Fruit fly (Drosophila melanogaster) whole organism, embryonic: ENCODE measurements around the gene CG9240.

Experiments used
- Antp ChIP-seq: fragments of 200-800 bp; sonication (Bioruptor generic); optimal IDR thresholded peaks from 3 replicates; lab custom pipeline; 2016; ENCODE audit warnings: missing biosample characterization, missing genetic modification characterization
- B-H2 ChIP-seq: fragments of 200-800 bp; sonication (Bioruptor generic); optimal IDR thresholded peaks from 2 replicates; lab custom pipeline; 2018; ENCODE audit warnings: missing biosample characterization, mild to moderate bottlenecking, missing genetic modification characterization
- BEAF-32 ChIP-seq: fragments of 200-800 bp; sonication (Bioruptor generic); optimal IDR thresholded peaks from 3 replicates; lab custom pipeline; 2017; ENCODE audit warnings: missing biosample characterization, missing genetic modification characterization, mild to moderate bottlenecking, moderate library complexity, missing genetic modification reagents
- CG12236 ChIP-seq: fragments of 200-800 bp; sonication (Bioruptor generic); optimal IDR thresholded peaks from 2 replicates; lab custom pipeline; 2016; ENCODE audit warnings: missing biosample characterization, missing genetic modification characterization
- CG14050 ChIP-seq: fragments of 200-800 bp; sonication (Bioruptor generic); IDR thresholded peaks from 3 replicates; pipeline ENCODE4 v1.3.6; 2022; ENCODE audit warnings: missing biosample characterization, missing genetic modification characterization
- CG14710 ChIP-seq: fragments of 200-800 bp; sonication (Bioruptor generic); optimal IDR thresholded peaks from 3 replicates; lab custom pipeline; 2019; ENCODE audit warnings: missing biosample characterization, mild to moderate bottlenecking, missing genetic modification characterization, moderate library complexity
- CG15514 ChIP-seq: fragments of 200-800 bp; sonication (Bioruptor generic); optimal IDR thresholded peaks from 3 replicates; lab custom pipeline; 2017; ENCODE audit warnings: missing biosample characterization, missing genetic modification characterization, mild to moderate bottlenecking, moderate library complexity, missing genetic modification reagents
- CG16813 ChIP-seq: fragments of 200-800 bp; sonication (Bioruptor generic); IDR thresholded peaks from 3 replicates; pipeline ENCODE4 v1.3.6; 2022; ENCODE audit warnings: missing biosample characterization, missing genetic modification characterization; ENCODE audit not compliant: partially characterized antibody
- CG18262 ChIP-seq: fragments of 200-800 bp; optimal IDR thresholded peaks from 3 replicates; lab custom pipeline; 2019; ENCODE audit warnings: missing biosample characterization, mild to moderate bottlenecking, missing genetic modification characterization, moderate library complexity
- CG2712 ChIP-seq: fragments of 200-800 bp; optimal IDR thresholded peaks from 3 replicates; lab custom pipeline; 2019; ENCODE audit warnings: missing biosample characterization, mild to moderate bottlenecking, missing genetic modification characterization, moderate library complexity
- CG30020 ChIP-seq: fragments of 200-800 bp; optimal IDR thresholded peaks from 2 replicates; lab custom pipeline; 2019; ENCODE audit warnings: missing biosample characterization, mild to moderate bottlenecking, missing genetic modification characterization, moderate library complexity
- CG34224 ChIP-seq: fragments of 200-800 bp; sonication (Bioruptor generic); IDR thresholded peaks from 3 replicates; pipeline ENCODE4 v1.3.6; 2022; ENCODE audit warnings: missing biosample characterization, missing genetic modification characterization; ENCODE audit not compliant: partially characterized antibody
- CG3726 ChIP-seq: fragments of 200-800 bp; sonication (Bioruptor generic); IDR thresholded peaks from 3 replicates; pipeline ENCODE4, ENCODE4 v1.3.6; 2022; ENCODE audit warnings: missing biosample characterization, missing genetic modification characterization
- CG3838 ChIP-seq: fragments of 200-800 bp; sonication (Bioruptor generic); optimal IDR thresholded peaks from 3 replicates; lab custom pipeline; 2016; ENCODE audit warnings: missing biosample characterization, missing genetic modification characterization
- CG3847 ChIP-seq: fragments of 200-800 bp; sonication (Bioruptor generic); IDR thresholded peaks from 2 replicates; pipeline ENCODE4 v1.3.6; 2022; ENCODE audit warnings: missing biosample characterization, missing genetic modification characterization
- CG4424 ChIP-seq: fragments of 200-800 bp; sonication (Bioruptor generic); optimal IDR thresholded peaks from 3 replicates; lab custom pipeline; 2016; ENCODE audit warnings: missing biosample characterization, missing genetic modification characterization
- CG6689 ChIP-seq: fragments of 200-800 bp; sonication (Bioruptor generic); IDR thresholded peaks from 2 replicates; pipeline ENCODE4 v1.3.6; 2022; ENCODE audit warnings: missing biosample characterization, missing genetic modification characterization
- CG6791 ChIP-seq: fragments of 200-800 bp; sonication (Bioruptor generic); IDR thresholded peaks from 3 replicates; pipeline ENCODE4 v1.3.6; 2022; ENCODE audit warnings: missing biosample characterization, missing genetic modification characterization; ENCODE audit not compliant: partially characterized antibody
- CG7963 ChIP-seq: fragments of 200-800 bp; sonication (Bioruptor generic); IDR thresholded peaks from 3 replicates; pipeline ENCODE4 v1.3.6; 2022; ENCODE audit warnings: missing biosample characterization, missing genetic modification characterization; ENCODE audit not compliant: partially characterized antibody
- CG7987 ChIP-seq: fragments of 200-800 bp; sonication (Bioruptor generic); optimal IDR thresholded peaks from 2 replicates; lab custom pipeline; 2018; ENCODE audit warnings: missing biosample characterization, mild to moderate bottlenecking, missing genetic modification characterization, moderate library complexity
- CG9215 ChIP-seq: fragments of 200-800 bp; sonication (Bioruptor generic); IDR thresholded peaks from 2 replicates; pipeline ENCODE4 v1.3.6; 2022; ENCODE audit warnings: missing biosample characterization, missing genetic modification characterization
- D19A ChIP-seq: fragments of 200-800 bp; optimal IDR thresholded peaks from 3 replicates; lab custom pipeline; 2019; ENCODE audit warnings: missing biosample characterization, mild to moderate bottlenecking, missing genetic modification characterization, moderate library complexity
- Dll ChIP-seq: fragments of 200-800 bp; sonication (Bioruptor generic); IDR thresholded peaks from 4 replicates; pipeline ENCODE4 v1.3.6; 2022; ENCODE audit warnings: missing biosample characterization, missing genetic modification characterization; ENCODE audit not compliant: partially characterized antibody
- Doc3 ChIP-seq: fragments of 200-800 bp; sonication (Bioruptor generic); IDR thresholded peaks from 3 replicates; pipeline ENCODE4 v1.3.6; 2022; ENCODE audit warnings: missing biosample characterization, missing genetic modification characterization; ENCODE audit not compliant: partially characterized antibody
- HHEX ChIP-seq: fragments of 200-800 bp; sonication (Bioruptor generic); optimal IDR thresholded peaks from 3 replicates; lab custom pipeline; 2017; ENCODE audit warnings: missing biosample characterization, mild to moderate bottlenecking, missing genetic modification characterization, missing genetic modification reagents
- HLH4C ChIP-seq: fragments of 200-800 bp; sonication (Bioruptor generic); IDR thresholded peaks from 3 replicates; pipeline ENCODE4 v1.3.6; 2022; ENCODE audit warnings: missing biosample characterization, missing genetic modification characterization; ENCODE audit not compliant: partially characterized antibody
- MBD-R2 ChIP-seq: fragments of 200-800 bp; sonication (Bioruptor generic); IDR thresholded peaks from 2 replicates; pipeline ENCODE4 v1.3.6; 2022; ENCODE audit warnings: missing biosample characterization, missing genetic modification characterization
- Mad ChIP-seq: fragments of 200-800 bp; sonication (Bioruptor generic); optimal IDR thresholded peaks from 2 replicates; lab custom pipeline; 2016; ENCODE audit warnings: missing biosample characterization, missing genetic modification characterization
- Sry-β ChIP-seq: fragments of 200-800 bp; sonication (Bioruptor generic); optimal IDR thresholded peaks from 2 replicates; lab custom pipeline; 2018; ENCODE audit warnings: missing biosample characterization, mild to moderate bottlenecking, missing genetic modification characterization, moderate library complexity
- Sry-δ ChIP-seq: fragments of 200-800 bp; sonication (Bioruptor generic); optimal IDR thresholded peaks from 2 replicates; lab custom pipeline; 2016; ENCODE audit warnings: missing biosample characterization, missing genetic modification characterization
- Stat92E ChIP-seq, 3 experiments: fragments of >200 bp in 2 of 3; fragments of 200-800 bp in 1 of 3; sonication (Bioruptor generic) in 1 of 3; optimal IDR thresholded peaks; 2 replicates each; lab custom pipeline; 2017 to 2019; ENCODE audit warnings: missing biosample characterization in 3 of 3, missing genetic modification characterization in 3 of 3, mild to moderate bottlenecking in 1 of 3, moderate library complexity in 1 of 3
- chinmo ChIP-seq: fragments of 200-800 bp; sonication (Bioruptor generic); IDR thresholded peaks from 4 replicates; pipeline ENCODE4 v1.3.6; 2022; ENCODE audit warnings: missing biosample characterization, missing genetic modification characterization; ENCODE audit not compliant: partially characterized antibody
- ci ChIP-seq: fragments of 200-800 bp; sonication (Bioruptor generic); IDR thresholded peaks from 3 replicates; pipeline ENCODE4 v1.3.6; 2022; ENCODE audit warnings: missing biosample characterization, missing genetic modification characterization
- exex ChIP-seq: fragments of 200-800 bp; sonication (Bioruptor generic); optimal IDR thresholded peaks from 4 replicates; lab custom pipeline; 2018; ENCODE audit warnings: missing biosample characterization, mild to moderate bottlenecking, missing genetic modification characterization, moderate library complexity
- ftz-f1 ChIP-seq: fragments of 200-800 bp; sonication (Bioruptor generic); optimal IDR thresholded peaks from 2 replicates; lab custom pipeline; 2016; ENCODE audit warnings: missing biosample characterization, missing genetic modification characterization
- gce ChIP-seq: fragments of 200-800 bp; sonication (Bioruptor generic); IDR thresholded peaks from 3 replicates; pipeline ENCODE4 v1.3.6; 2022; ENCODE audit warnings: missing biosample characterization, missing genetic modification characterization
- gfzf ChIP-seq: fragments of 200-800 bp; sonication (Bioruptor generic); optimal IDR thresholded peaks from 2 replicates; lab custom pipeline; 2016; ENCODE audit warnings: missing biosample characterization, mild to moderate bottlenecking, missing genetic modification characterization, moderate library complexity
- insv ChIP-seq, 2 experiments: fragments of 200-800 bp; sonication (Bioruptor generic); optimal IDR thresholded peaks; 3 replicates each; lab custom pipeline; 2016 to 2018; ENCODE audit warnings: missing biosample characterization in 2 of 2, missing genetic modification characterization in 2 of 2
- inv ChIP-seq: fragments of 200-800 bp; sonication (Bioruptor generic); IDR thresholded peaks from 2 replicates; pipeline ENCODE4 v1.3.6; 2022; ENCODE audit warnings: missing biosample characterization, missing genetic modification characterization; ENCODE audit not compliant: partially characterized antibody
- lilli ChIP-seq: fragments of 200-800 bp; sonication (Bioruptor generic); optimal IDR thresholded peaks from 3 replicates; lab custom pipeline; 2016; ENCODE audit warnings: missing biosample characterization, missing genetic modification characterization
- pzg ChIP-seq: fragments of 200-800 bp; sonication (Bioruptor generic); optimal IDR thresholded peaks from 3 replicates; lab custom pipeline; 2018; ENCODE audit warnings: missing biosample characterization, mild to moderate bottlenecking, missing genetic modification characterization, moderate library complexity
- sens ChIP-seq: fragments of 200-800 bp; sonication (Bioruptor generic); peaks from one replicate; lab custom pipeline; 2016; ENCODE audit warnings: missing biosample characterization, missing genetic modification characterization
- sug ChIP-seq: fragments of 200-800 bp; optimal IDR thresholded peaks from 2 replicates; lab custom pipeline; 2019; ENCODE audit warnings: missing biosample characterization, mild to moderate bottlenecking, missing genetic modification characterization, moderate library complexity
- unc-4 ChIP-seq: fragments of 200-800 bp; sonication (Bioruptor generic); IDR thresholded peaks from 2 replicates; pipeline ENCODE4 v1.3.6; 2022; ENCODE audit warnings: missing biosample characterization, missing genetic modification characterization; ENCODE audit not compliant: partially characterized antibody
- vnd ChIP-seq: fragments of 200-800 bp; sonication (Bioruptor generic); IDR thresholded peaks from 3 replicates; pipeline ENCODE4 v1.3.6; 2022; ENCODE audit warnings: missing biosample characterization, missing genetic modification characterization; ENCODE audit not compliant: partially characterized antibody
- yki ChIP-seq: fragments of >200 bp; optimal IDR thresholded peaks from 3 replicates; lab custom pipeline; 2018

Gene CG9240

DNA sequence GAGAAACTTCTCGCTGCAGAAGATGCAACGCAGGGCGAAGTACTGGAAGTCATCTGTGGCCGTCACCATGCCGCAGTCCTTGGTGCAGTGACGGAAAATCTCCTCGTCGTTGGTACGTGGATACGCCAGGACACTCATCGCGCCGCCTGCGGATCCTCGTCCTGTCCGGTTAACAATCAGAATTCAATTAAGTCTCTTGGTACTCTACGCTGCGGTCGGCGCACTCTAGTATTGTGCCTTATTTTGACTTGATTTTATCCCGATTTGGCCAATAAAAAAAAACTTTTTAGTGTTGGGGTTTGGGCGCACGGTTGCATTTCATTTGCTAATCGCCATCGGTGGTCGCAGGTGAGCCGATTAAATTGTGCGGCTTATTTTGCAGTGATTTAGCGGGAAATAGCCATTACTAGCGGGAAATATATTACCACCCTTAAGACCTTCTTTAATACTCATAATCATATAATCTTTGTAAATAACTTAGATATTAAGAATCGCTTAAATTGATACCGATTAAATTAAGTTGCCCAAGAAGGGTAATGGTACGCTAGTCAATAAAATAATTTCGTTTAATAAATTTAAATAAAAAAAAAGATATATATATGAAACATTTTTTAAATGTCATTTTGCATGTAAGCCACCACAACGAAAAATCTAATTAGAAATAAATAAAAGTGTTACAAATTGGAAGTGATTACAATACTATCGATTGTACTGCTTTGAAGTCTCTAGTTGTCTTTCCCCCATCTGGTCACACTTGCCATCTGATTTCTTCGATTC lies 45.0 kb upstream of the CG9240 start, which contains the start of the genes CG8944 and CCT6 (continued):
- TF ChIP-seq ci (GFP tag; lab: Robert Waterston, UW) (0 out of 3 replicates have a peak, but pooled peaks have one; percentile 19), HHEX (no peak), pzg (GFP tag; lab: Kevin White, UChicago) (peak; percentile 20), vnd (GFP tag; lab: Robert Waterston, UW) (peak; percentile 35; the same call in 1 of the 3 replicates), CG9215 (GFP tag; lab: Robert Waterston, UW) (0 out of 2 replicates have a peak, but pooled peaks have one; percentile 31), CG14050 (GFP tag; lab: Robert Waterston, UW) (no peak), CG4424 (GFP tag; lab: Kevin White, UChicago) (peak; percentile 1), Sry-β (GFP tag; lab: Kevin White, UChicago) (peak; percentile 83), exex (tag; lab: Kevin White, UChicago) (no peak), CG15514 (GFP tag; lab: Kevin White, UChicago) (peak; percentile 30), CG12236 (no peak), CG2712 (peak; percentile 32), CG3847 (GFP tag; lab: Robert Waterston, UW) (0 out of 2 replicates have a peak, but pooled peaks have one; percentile 4), CG7987 (no peak), CG3838 (GFP tag; lab: Kevin White, UChicago) (no peak), Doc3 (GFP tag; lab: Robert Waterston, UW) (0 out of 3 replicates have a peak, but pooled peaks have one; percentile 31), sug (tag; lab: Kevin White, UChicago) (peak; percentile 14), Mad (GFP tag; lab: Kevin White, UChicago) (no peak), chinmo (GFP tag; lab: Robert Waterston, UW) (0 out of 4 replicates have a peak, but pooled peaks have one; percentile 24), gfzf (peak; percentile 45), MBD-R2 (GFP tag; lab: Robert Waterston, UW) (peak; percentile 52), CG6791 (GFP tag; lab: Robert Waterston, UW) (peak; percentile 58; the same call in 1 of the 3 replicates), sens (peak; percentile 64), CG18262 (tag; lab: Kevin White, UChicago) (peak; percentile 17), CG16813 (GFP tag; lab: Robert Waterston, UW) (peak; percentile 52; the same call in 2 of the 3 replicates), gce (GFP tag; lab: Robert Waterston, UW) (no peak), BEAF-32 (GFP tag; lab: Kevin White, UChicago) (peak; percentile 65), Antp (GFP tag; lab: Kevin White, UChicago) (no peak), Stat92E (GFP tag; optimal IDR thresholded peaks at IDR 0.05; lab: Kevin White, UChicago) (no peak), CG7963 (GFP tag; lab: Robert Waterston, UW) (peak; percentile 17; the same call in 1 of the 3 replicates), CG6689 (GFP tag; lab: Robert Waterston, UW) (0 out of 2 replicates have a peak, but pooled peaks have one; percentile 6), insv (GFP tag; optimal IDR thresholded peaks at IDR 0.05; lab: Kevin White, UChicago) (peak in 1 of 2 experiments; percentile 93), Sry-δ (GFP tag; lab: Kevin White, UChicago) (peak; percentile 69), CG34224 (0 out of 3 replicates have a peak, but pooled peaks have one; percentile 24), CG14710 (peak; percentile 71), unc-4 (GFP tag; lab: Robert Waterston, UW) (peak; percentile 18; the same call in 1 of the 2 replicates), CG3726 (GFP tag; lab: Robert Waterston, UW) (no peak), yki (lab: Kevin White, UChicago) (no peak), B-H2 (GFP tag; lab: Kevin White, UChicago) (no peak), D19A (peak; percentile 17), CG30020 (peak; percentile 4), Dll (GFP tag; lab: Robert Waterston, UW) (peak; percentile 52; the same call in 1 of the 4 replicates), HLH4C (peak; percentile 50; the same call in 1 of the 3 replicates), inv (GFP tag; lab: Robert Waterston, UW) (0 out of 2 replicates have a peak, but pooled peaks have one; percentile 33), lilli (GFP tag; lab: Kevin White, UChicago) (peak; percentile 1), ftz-f1 (GFP tag; lab: Kevin White, UChicago) (no peak)
